Worm (Caenorhabditis elegans) whole organism, midembryonic: Measurements from ENCODE around the gene F40F12.3.

Experiments
- T22C8.4 ChIP-seq: fragments of 200-800 bp; sonication (Bioruptor generic); IDR thresholded peaks from 2 replicates; pipeline ENCODE4 v1.3.6; 2022; ENCODE audit warnings: missing genetic modification characterization, missing compliant biosample characterization
- cog-1 ChIP-seq: sonication (generic microtip); optimal IDR thresholded peaks from 2 replicates; lab custom pipeline; 2016; ENCODE audit warnings: missing genetic modification characterization, missing compliant biosample characterization

DNA sequence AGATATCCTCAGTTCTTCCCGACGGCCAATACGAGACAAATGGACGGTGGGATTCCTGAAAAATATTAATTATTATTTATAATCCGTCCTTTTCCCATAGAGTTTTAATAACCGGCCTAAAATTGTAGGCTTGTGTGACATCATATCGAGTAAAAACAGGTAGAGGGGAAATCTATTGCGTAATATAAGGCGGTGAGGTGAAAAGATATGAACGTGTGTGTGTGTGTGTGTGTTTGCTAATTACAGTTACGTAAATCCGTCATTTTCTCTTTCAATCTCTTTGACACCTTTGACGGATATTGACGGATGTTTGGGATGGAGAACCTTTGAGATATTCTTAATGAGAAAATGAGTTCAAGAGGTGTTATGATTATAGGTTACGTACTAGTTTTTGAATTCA is 44.8 kb upstream of the F40F12.3 start:
- TF ChIP-seq cog-1 (tag; lab: Kevin White, UChicago) (no peak), T22C8.4 (no peak)
